Worm (Caenorhabditis elegans) whole organism, L4/young adult: ENCODE results near the gene T22F3.12.

ENCODE experiments used
- W03F9.2 ChIP-seq: fragments of 150-350 bp; optimal IDR thresholded peaks from 2 replicates; lab custom pipeline; 2014; ENCODE audit warnings: missing biosample characterization, missing genetic modification characterization
- dao-5 ChIP-seq: sonication (generic microtip); optimal IDR thresholded peaks from 2 replicates; lab custom pipeline; 2016; ENCODE audit warnings: missing genotype, missing genetic modification characterization, moderate library complexity, missing compliant biosample characterization
- him-1 ChIP-seq: sonication (generic microtip); optimal IDR thresholded peaks from 2 replicates; lab custom pipeline; 2016; ENCODE audit warnings: missing genotype, missing genetic modification reagents, missing genetic modification characterization, missing compliant biosample characterization

DNA sequence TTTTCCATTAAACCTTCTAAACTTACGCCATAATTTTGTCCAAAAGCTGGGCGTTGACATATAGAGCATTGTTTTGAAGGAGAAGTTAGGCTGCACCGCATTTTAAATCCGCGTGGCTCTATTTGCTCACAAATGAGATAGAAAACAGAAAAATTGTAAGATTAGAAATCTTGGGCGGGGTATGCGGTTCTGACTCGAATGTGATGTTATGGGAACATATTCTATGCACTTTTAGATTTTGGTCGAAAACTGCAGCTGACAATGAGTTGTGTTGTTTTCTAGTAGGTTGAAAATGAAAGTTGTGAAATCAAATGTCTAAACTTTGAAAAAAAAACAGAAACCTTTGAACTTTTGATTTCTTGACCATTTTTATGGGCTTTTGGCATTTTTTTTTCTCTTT, 48.7 kb downstream of the T22F3.12 start, which contains the start of gene nhr-222:
- TF ChIP-seq dao-5 (tag; lab: Kevin White, UChicago) (no peak), him-1 (tag; lab: Kevin White, UChicago) (no peak), W03F9.2 (tag; lab: Kevin White, UChicago) (no peak)
